Fruit fly (Drosophila melanogaster): ENCODE measurements around the gene VhaM9.7-c.

- no peak for TF ChIP-seq h (optimal IDR thresholded peaks at IDR 0.05)
- no peak for TF ChIP-seq Myc (optimal IDR thresholded peaks at IDR 0.05)
- no peak for TF ChIP-seq psq (optimal IDR thresholded peaks at IDR 0.05)
Observed at dm6 chr3L:4228187-4228836, 41.6 kb upstream of the VhaM9.7-c start.
